Fruit fly (Drosophila melanogaster): ENCODE results near the gene CG31091.
A peak's percentile ranks its signal among the peaks of the same experiment; 100 is the strongest.

The CG31091 gene

dm6 chr3R:25884301-25884700 lies 15.4 kb upstream of the CG31091 start (continued):
- peak; percentile 72 for TF ChIP-seq CG4424 (GFP tag; optimal IDR thresholded peaks at IDR 0.05)
- TF ChIP-seq CG2202 (tag; optimal IDR thresholded peaks at IDR 0.05): peak; percentile 66
- no peak for TF ChIP-seq mld (GFP tag; IDR thresholded peaks at IDR 0.05; ENCODE audit: partially characterized antibody)
- no peak for TF ChIP-seq CG32532 (GFP tag; IDR thresholded peaks at IDR 0.05)
- TF ChIP-seq gcm (GFP tag; optimal IDR thresholded peaks at IDR 0.05): peak; percentile 74
- TF ChIP-seq lmd (GFP tag; IDR thresholded peaks at IDR 0.05): peak; percentile 24; the same call in 1 of the 2 replicates
- TF ChIP-seq Sry-β (GFP tag; optimal IDR thresholded peaks at IDR 0.05): no peak
- no peak for TF ChIP-seq CG14860 (GFP tag; IDR thresholded peaks at IDR 0.05; ENCODE audit: partially characterized antibody)
- no peak for TF ChIP-seq Lim3 (GFP tag; IDR thresholded peaks at IDR 0.05)
- TF ChIP-seq CG7987 (GFP tag; optimal IDR thresholded peaks at IDR 0.05): no peak
- no peak for TF ChIP-seq wdn (GFP tag; IDR thresholded peaks at IDR 0.05)
- TF ChIP-seq CG11696 (GFP tag; IDR thresholded peaks at IDR 0.05): 0 out of 2 replicates have a peak, but pooled peaks have one; percentile 6
- no peak for TF ChIP-seq NC2α (GFP tag; optimal IDR thresholded peaks at IDR 0.05)
- TF ChIP-seq Adf1 (GFP tag; IDR thresholded peaks at IDR 0.05): no peak
- peak; percentile 88 for TF ChIP-seq Sox102F (GFP tag; optimal IDR thresholded peaks at IDR 0.05)
- peak; percentile 10 for TF ChIP-seq CG3281 (GFP tag; optimal IDR thresholded peaks at IDR 0.05)
- no peak for TF ChIP-seq Rx (GFP tag; IDR thresholded peaks at IDR 0.05)
- TF ChIP-seq CG3995 (GFP tag; optimal IDR thresholded peaks at IDR 0.05): no peak
- no peak for TF ChIP-seq CG17802 (tag; optimal IDR thresholded peaks at IDR 0.05)
- TF ChIP-seq CG10462 (GFP tag; optimal IDR thresholded peaks at IDR 0.05): peak; percentile 9
- no peak for TF ChIP-seq Ravus (GFP tag; IDR thresholded peaks at IDR 0.05)
- TF ChIP-seq toy (GFP tag; IDR thresholded peaks at IDR 0.05): no peak
- TF ChIP-seq CG11723 (GFP tag; optimal IDR thresholded peaks at IDR 0.05): no peak
- TF ChIP-seq h (optimal IDR thresholded peaks at IDR 0.05): no peak
- no peak for TF ChIP-seq Neu2 (GFP tag; optimal IDR thresholded peaks at IDR 0.05; ENCODE audit: borderline replicate concordance)
- no peak for TF ChIP-seq CG12744 (GFP tag; optimal IDR thresholded peaks at IDR 0.05)
- TF ChIP-seq ap (GFP tag; IDR thresholded peaks at IDR 0.05): peak; percentile 54; the same call in 1 of the 2 replicates
- TF ChIP-seq CG10366 (GFP tag; IDR thresholded peaks at IDR 0.05): peak; percentile 11; the same call in 1 of the 2 replicates
- peak; percentile 12; the same call in 1 of the 3 replicates for TF ChIP-seq CG14050 (GFP tag; IDR thresholded peaks at IDR 0.05)
- TF ChIP-seq ro (GFP tag; IDR thresholded peaks at IDR 0.05): no peak
- peak; percentile 19 for TF ChIP-seq CG12299 (tag; optimal IDR thresholded peaks at IDR 0.05)
- TF ChIP-seq tgo (GFP tag; IDR thresholded peaks at IDR 0.05): peak; percentile 46; the same call in 2 of the 3 replicates
- TF ChIP-seq CG2129 (GFP tag; IDR thresholded peaks at IDR 0.05; ENCODE audit: partially characterized antibody): no peak
- no peak for TF ChIP-seq Side (GFP tag; optimal IDR thresholded peaks at IDR 0.05)
- TF ChIP-seq CG8478 (optimal IDR thresholded peaks at IDR 0.05): no peak
- TF ChIP-seq Dip2 (GFP tag; IDR thresholded peaks at IDR 0.05): no peak
- TF ChIP-seq CG5180 (GFP tag; optimal IDR thresholded peaks at IDR 0.05): no peak
- peak in 1 of 2 experiments; percentile 65 for TF ChIP-seq eve (GFP tag; optimal IDR thresholded peaks at IDR 0.05)
- no peak for TF ChIP-seq CG7357 (GFP tag; IDR thresholded peaks at IDR 0.05)
- peak; percentile 48 for TF ChIP-seq kah (GFP tag; optimal IDR thresholded peaks at IDR 0.05)
- no peak for TF ChIP-seq dan (GFP tag; IDR thresholded peaks at IDR 0.05)
- no peak for TF ChIP-seq unc-4 (GFP tag; IDR thresholded peaks at IDR 0.05; ENCODE audit: partially characterized antibody)
- TF ChIP-seq Trl (optimal IDR thresholded peaks at IDR 0.05): no peak
- no peak for TF ChIP-seq Trl (GFP tag; optimal IDR thresholded peaks at IDR 0.05)
- no peak for TF ChIP-seq sim (GFP tag; IDR thresholded peaks at IDR 0.05)
- TF ChIP-seq CG9876 (GFP tag; optimal IDR thresholded peaks at IDR 0.05): no peak
- peak; percentile 72 for TF ChIP-seq sisA (GFP tag; IDR thresholded peaks at IDR 0.05)
- TF ChIP-seq CG43689 (GFP tag; IDR thresholded peaks at IDR 0.05): no peak
- peak; percentile 11 for TF ChIP-seq Atf-2 (GFP tag; optimal IDR thresholded peaks at IDR 0.05)
- TF ChIP-seq CG7372 (GFP tag; IDR thresholded peaks at IDR 0.05): no peak
- peak; percentile 33 for TF ChIP-seq Meics (GFP tag; optimal IDR thresholded peaks at IDR 0.05)
- TF ChIP-seq B-H2 (GFP tag; optimal IDR thresholded peaks at IDR 0.05): no peak
- TF ChIP-seq pho (GFP tag; optimal IDR thresholded peaks at IDR 0.05): no peak
